Fruit fly (Drosophila melanogaster) whole organism, pupa: ENCODE measurements around the gene CG32651.
A peak's percentile ranks its signal among the peaks of the same experiment; 100 is the strongest.

Experiments
- CG10348 ChIP-seq: fragments of 200-800 bp; sonication (Bioruptor generic); IDR thresholded peaks from 2 replicates; pipeline ENCODE4 v1.3.6; 2022; ENCODE audit warnings: missing biosample characterization, missing genetic modification characterization
- CG12605 ChIP-seq: fragments of 200-800 bp; sonication (Bioruptor generic); IDR thresholded peaks from 2 replicates; pipeline ENCODE4 v1.3.6; 2022; ENCODE audit warnings: missing biosample characterization, missing genetic modification characterization
- CG13204 ChIP-seq: fragments of 200-800 bp; sonication (Bioruptor generic); optimal IDR thresholded peaks from 2 replicates; lab custom pipeline; 2018; ENCODE audit warnings: missing biosample characterization, mild to moderate bottlenecking, missing genetic modification characterization, moderate library complexity
- CG14655 ChIP-seq: fragments of 200-800 bp; sonication (Bioruptor generic); optimal IDR thresholded peaks from 3 replicates; lab custom pipeline; 2017; ENCODE audit warnings: mild to moderate bottlenecking, missing biosample characterization, missing genetic modification reagents, missing genetic modification characterization
- CG15710 ChIP-seq: fragments of 200-800 bp; sonication (Bioruptor generic); optimal IDR thresholded peaks from 2 replicates; lab custom pipeline; 2018; ENCODE audit warnings: missing biosample characterization, mild to moderate bottlenecking, missing genetic modification characterization, moderate library complexity
- CG17806 ChIP-seq: fragments of 200-800 bp; sonication (Bioruptor generic); optimal IDR thresholded peaks from 2 replicates; lab custom pipeline; 2018; ENCODE audit warnings: missing biosample characterization, mild to moderate bottlenecking, missing genetic modification characterization, moderate library complexity
- CG32121 ChIP-seq: fragments of 200-800 bp; sonication (Bioruptor generic); IDR thresholded peaks from 2 replicates; pipeline ENCODE4 v1.3.6; 2022; ENCODE audit warnings: missing biosample characterization, missing genetic modification characterization
- CG34367 ChIP-seq: fragments of 200-800 bp; sonication (Bioruptor generic); optimal IDR thresholded peaks from 2 replicates; lab custom pipeline; 2018; ENCODE audit warnings: missing biosample characterization, mild to moderate bottlenecking, missing genetic modification characterization
- CG4496 ChIP-seq: fragments of 200-800 bp; sonication (Bioruptor generic); IDR thresholded peaks from 3 replicates; pipeline ENCODE4 v1.3.6; 2022; ENCODE audit warnings: missing biosample characterization, missing genetic modification characterization
- CG8159 ChIP-seq: fragments of 200-800 bp; sonication (Bioruptor generic); optimal IDR thresholded peaks from 3 replicates; lab custom pipeline; 2018; ENCODE audit warnings: missing biosample characterization, mild to moderate bottlenecking, missing genetic modification characterization, moderate library complexity
- CG8301 ChIP-seq: fragments of 200-800 bp; sonication (Bioruptor generic); optimal IDR thresholded peaks from 2 replicates; lab custom pipeline; 2018; ENCODE audit warnings: missing biosample characterization, mild to moderate bottlenecking, missing genetic modification characterization
- CG9948 ChIP-seq: fragments of 200-800 bp; sonication (Bioruptor generic); optimal IDR thresholded peaks from 2 replicates; lab custom pipeline; 2018; ENCODE audit warnings: missing biosample characterization, mild to moderate bottlenecking, missing genetic modification characterization, moderate library complexity
- D1 ChIP-seq: fragments of 200-800 bp; sonication (Bioruptor generic); optimal IDR thresholded peaks from 2 replicates; lab custom pipeline; 2018; ENCODE audit warnings: missing biosample characterization, mild to moderate bottlenecking, missing genetic modification characterization, moderate library complexity
- EcR ChIP-seq: fragments of 200-800 bp; sonication (Bioruptor generic); optimal IDR thresholded peaks from 3 replicates; lab custom pipeline; 2019; ENCODE audit warnings: missing biosample characterization, missing genetic modification characterization, mild to moderate bottlenecking, moderate library complexity, missing genetic modification reagents
- Ets98B ChIP-seq: fragments of 200-800 bp; sonication (Bioruptor generic); IDR thresholded peaks from 2 replicates; pipeline ENCODE4 v1.3.6; 2022; ENCODE audit warnings: missing biosample characterization, missing genetic modification characterization
- Pif1A ChIP-seq: fragments of 200-800 bp; sonication (Bioruptor generic); optimal IDR thresholded peaks from 3 replicates; lab custom pipeline; 2016; ENCODE audit warnings: missing biosample characterization, missing genetic modification characterization
- Pif1B ChIP-seq: fragments of 200-800 bp; sonication (Bioruptor generic); optimal IDR thresholded peaks from 3 replicates; lab custom pipeline; 2016; ENCODE audit warnings: missing biosample characterization, missing genetic modification characterization
- Snoo ChIP-seq: fragments of 200-800 bp; sonication (Bioruptor generic); optimal IDR thresholded peaks from 3 replicates; lab custom pipeline; 2017; ENCODE audit warnings: missing biosample characterization, mild to moderate bottlenecking, missing genetic modification characterization, inconsistent platforms
- fd96Ca ChIP-seq: fragments of 200-800 bp; sonication (Bioruptor generic); IDR thresholded peaks from 3 replicates; pipeline ENCODE4 v1.3.6; 2022; ENCODE audit warnings: missing biosample characterization, missing genetic modification characterization
- gl ChIP-seq: fragments of 200-800 bp; sonication (Bioruptor generic); optimal IDR thresholded peaks from 2 replicates; lab custom pipeline; 2018; ENCODE audit warnings: missing biosample characterization, mild to moderate bottlenecking, missing genetic modification characterization
- rn ChIP-seq: fragments of 200-800 bp; sonication (Bioruptor generic); IDR thresholded peaks from 2 replicates; pipeline ENCODE4 v1.3.6; 2022; ENCODE audit warnings: missing biosample characterization, missing genetic modification characterization

CG32651 gene

DNA sequence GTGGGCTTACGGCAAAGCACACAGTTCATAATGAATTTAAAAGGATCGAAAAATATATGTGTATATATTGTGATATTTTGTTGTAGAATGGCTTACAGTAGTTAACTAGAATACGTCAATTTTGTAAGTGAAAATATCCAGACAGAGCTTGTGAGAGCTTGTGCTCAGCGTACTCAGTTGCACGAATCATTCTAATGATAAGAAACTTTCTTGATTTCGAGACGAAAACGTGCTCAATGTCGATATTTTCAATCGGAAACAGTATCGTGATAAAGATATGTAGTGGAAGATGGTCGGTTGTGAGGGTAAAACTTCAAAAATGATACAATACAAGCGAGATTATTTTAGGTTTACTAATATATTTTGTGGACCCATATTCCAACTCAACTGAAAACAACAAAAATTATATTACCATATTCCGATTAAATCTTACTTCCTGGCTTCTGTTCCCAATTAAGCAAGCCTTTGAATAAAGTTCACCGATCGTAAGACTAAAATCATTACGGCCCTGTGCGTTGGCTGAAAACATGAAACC, at the start of gene CG32651, which contains the start of gene CG2574:
Gene CG32651, minus strand, starts transcription at position 101 of the 535 bp plus-strand sequence.
Gene CG2574, plus strand, starts transcription at position 485 of the 535 bp plus-strand sequence.
- TF ChIP-seq CG34367: no peak
- TF ChIP-seq CG32121 (GFP tag; lab: Robert Waterston, UW): no peak
- no peak for TF ChIP-seq gl (tag; lab: Kevin White, UChicago)
- no peak for TF ChIP-seq CG12605 (GFP tag; lab: Robert Waterston, UW)
- no peak for TF ChIP-seq Ets98B (GFP tag; lab: Robert Waterston, UW)
- no peak for TF ChIP-seq CG4496
- no peak for TF ChIP-seq Pif1A (GFP tag; lab: Kevin White, UChicago)
- TF ChIP-seq CG10348 (GFP tag; lab: Robert Waterston, UW): no peak
- no peak for TF ChIP-seq Snoo (tag; lab: Kevin White, UChicago)
- TF ChIP-seq CG9948 (tag; lab: Kevin White, UChicago): no peak
- TF ChIP-seq, all 21 proteins: peak for 0

DNA sequence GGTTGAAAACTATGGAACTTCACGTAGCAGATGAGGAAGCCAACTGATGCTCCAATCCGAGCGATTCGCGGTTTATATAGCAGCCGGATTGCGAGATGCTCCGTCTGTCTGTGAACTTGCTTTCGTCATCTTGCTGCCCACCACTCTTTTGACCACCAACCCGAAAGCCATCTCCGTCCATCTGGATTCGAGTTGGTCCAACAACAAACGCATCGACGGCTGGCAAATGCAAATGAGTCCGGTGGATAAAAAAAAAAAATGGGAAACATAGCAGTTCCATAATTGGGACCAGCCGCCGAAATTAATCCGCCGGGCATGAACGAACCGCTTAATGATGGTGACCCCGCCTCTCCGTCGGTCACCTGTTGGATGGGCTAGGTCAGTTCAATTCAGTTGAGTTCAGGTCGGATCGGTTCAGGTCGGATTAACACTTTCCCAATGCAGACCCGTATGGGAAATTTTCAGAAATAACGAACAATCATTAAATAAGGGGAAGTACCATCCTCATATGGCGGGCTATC, 49.5 kb upstream of the CG32651 start, which contains the start of gene CG15731:
Gene CG15731, minus strand, starts transcription at position 51 of the 521 bp plus-strand sequence.
- no peak for TF ChIP-seq Pif1B
- no peak for TF ChIP-seq CG34367
- no peak for TF ChIP-seq Ets98B (GFP tag; lab: Robert Waterston, UW)
- no peak for TF ChIP-seq CG15710 (tag; lab: Kevin White, UChicago)
- TF ChIP-seq CG4496: no peak
- TF ChIP-seq fd96Ca: no peak
- no peak for TF ChIP-seq Snoo (tag; lab: Kevin White, UChicago)
- no peak for TF ChIP-seq CG17806 (tag; lab: Kevin White, UChicago)
- TF ChIP-seq gl (tag; lab: Kevin White, UChicago): no peak
- no peak for TF ChIP-seq EcR
- no peak for TF ChIP-seq CG32121 (GFP tag; lab: Robert Waterston, UW)
- no peak for TF ChIP-seq CG12605 (GFP tag; lab: Robert Waterston, UW)

dm6 chrX:12455891-12456290, 47.6 kb upstream of the CG32651 start:
- TF ChIP-seq EcR: no peak
- no peak for TF ChIP-seq CG9948 (tag; lab: Kevin White, UChicago)
- TF ChIP-seq rn (GFP tag; lab: Robert Waterston, UW): no peak
- no peak for TF ChIP-seq CG4496
- no peak for TF ChIP-seq CG32121 (GFP tag; lab: Robert Waterston, UW)
- TF ChIP-seq D1 (tag; lab: Kevin White, UChicago): no peak
- TF ChIP-seq CG15710 (tag; lab: Kevin White, UChicago): no peak
- no peak for TF ChIP-seq gl (tag; lab: Kevin White, UChicago)
- no peak for TF ChIP-seq CG34367
- no peak for TF ChIP-seq CG14655
- TF ChIP-seq CG17806 (tag; lab: Kevin White, UChicago): no peak
- no peak for TF ChIP-seq Pif1B
- no peak for TF ChIP-seq Pif1A (GFP tag; lab: Kevin White, UChicago)
- TF ChIP-seq CG10348 (GFP tag; lab: Robert Waterston, UW): no peak
- no peak for TF ChIP-seq CG8301 (tag; lab: Kevin White, UChicago)

- no peak for TF ChIP-seq CG34367
- TF ChIP-seq EcR: no peak
- no peak for TF ChIP-seq Snoo (tag; lab: Kevin White, UChicago)
- no peak for TF ChIP-seq gl (tag; lab: Kevin White, UChicago)
- TF ChIP-seq D1 (tag; lab: Kevin White, UChicago): no peak
- no peak for TF ChIP-seq rn (GFP tag; lab: Robert Waterston, UW)
- no peak for TF ChIP-seq CG12605 (GFP tag; lab: Robert Waterston, UW)
- TF ChIP-seq CG32121 (GFP tag; lab: Robert Waterston, UW): peak; percentile 63
- TF ChIP-seq CG13204: no peak
- TF ChIP-seq Pif1B: no peak
- TF ChIP-seq CG15710 (tag; lab: Kevin White, UChicago): no peak
- TF ChIP-seq CG8301 (tag; lab: Kevin White, UChicago): peak; percentile 26
- TF ChIP-seq Ets98B (GFP tag; lab: Robert Waterston, UW): no peak
- TF ChIP-seq CG10348 (GFP tag; lab: Robert Waterston, UW): no peak
- no peak for TF ChIP-seq CG9948 (tag; lab: Kevin White, UChicago)
- TF ChIP-seq CG4496: no peak
- TF ChIP-seq CG8159 (tag; lab: Kevin White, UChicago): no peak
- TF ChIP-seq Pif1A (GFP tag; lab: Kevin White, UChicago): peak; percentile 40
These were observed 46.1 kb upstream of the CG32651 start, which contains the start of gene CG15927 for dm6 chrX:12454358-12454757. Gene CG15927 (plus strand): TSS chrX:12454729.

DNA sequence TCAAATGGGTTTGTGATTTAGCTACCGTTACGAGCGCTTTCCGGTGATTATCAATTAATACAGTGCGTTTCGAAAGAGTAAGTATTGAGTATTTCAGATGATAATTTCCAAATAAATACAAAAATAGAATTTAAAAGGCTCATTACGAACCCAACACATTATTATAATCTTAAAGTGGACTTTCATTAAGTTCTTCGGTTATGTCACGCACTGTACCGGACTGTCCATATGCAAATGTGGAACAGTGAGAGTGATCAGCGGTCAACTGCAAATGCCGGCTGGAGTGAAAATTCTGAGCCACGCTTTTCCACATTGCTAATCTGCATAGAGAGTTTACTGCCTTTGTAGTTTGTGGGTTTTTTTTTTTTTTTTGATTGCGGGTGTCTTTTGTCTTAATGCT, 45.4 kb upstream of the CG32651 start:
- no peak for TF ChIP-seq CG8301 (tag; lab: Kevin White, UChicago)
- TF ChIP-seq EcR: no peak
- no peak for TF ChIP-seq CG8159 (tag; lab: Kevin White, UChicago)
- no peak for TF ChIP-seq CG4496
- TF ChIP-seq CG12605 (GFP tag; lab: Robert Waterston, UW): no peak
- no peak for TF ChIP-seq fd96Ca
- no peak for TF ChIP-seq Pif1A (GFP tag; lab: Kevin White, UChicago)
- no peak for TF ChIP-seq CG10348 (GFP tag; lab: Robert Waterston, UW)
- no peak for TF ChIP-seq CG17806 (tag; lab: Kevin White, UChicago)
- no peak for TF ChIP-seq CG34367
- TF ChIP-seq CG14655: no peak
- TF ChIP-seq Ets98B (GFP tag; lab: Robert Waterston, UW): no peak
- no peak for TF ChIP-seq CG15710 (tag; lab: Kevin White, UChicago)
- TF ChIP-seq CG9948 (tag; lab: Kevin White, UChicago): no peak
- TF ChIP-seq CG13204: no peak
- no peak for TF ChIP-seq CG32121 (GFP tag; lab: Robert Waterston, UW)
- no peak for TF ChIP-seq Pif1B
- TF ChIP-seq Snoo (tag; lab: Kevin White, UChicago): no peak
- no peak for TF ChIP-seq gl (tag; lab: Kevin White, UChicago)
- no peak for TF ChIP-seq D1 (tag; lab: Kevin White, UChicago)
